Worm (Caenorhabditis elegans): ENCODE measurements around the gene lgc-16.

- TF ChIP-seq xnd-1 (tag; optimal IDR thresholded peaks at IDR 0.05), result no peak
- no peak for TF ChIP-seq F10E7.11 (tag; optimal IDR thresholded peaks at IDR 0.05)
- TF ChIP-seq madf-8 (GFP tag; conservative IDR thresholded peaks at IDR 0.05), result no peak
- no peak for TF ChIP-seq dpff-1 (tag; optimal IDR thresholded peaks at IDR 0.05)
- TF ChIP-seq F37B4.10 (GFP tag; IDR thresholded peaks at IDR 0.05), result no peak
- no peak for TF ChIP-seq atf-7 (tag; optimal IDR thresholded peaks at IDR 0.05)
- TF ChIP-seq ceh-79 (tag; optimal IDR thresholded peaks at IDR 0.05), result no peak
- TF ChIP-seq unc-62 (GFP tag; optimal IDR thresholded peaks at IDR 0.05), result no peak
- TF ChIP-seq nhr-120 (GFP tag; IDR thresholded peaks at IDR 0.05), result no peak
- no peak for TF ChIP-seq nfya-1 (tag; optimal IDR thresholded peaks at IDR 0.05; ENCODE audit: borderline replicate concordance, insufficient read depth)
- TF ChIP-seq nhr-27 (tag; optimal IDR thresholded peaks at IDR 0.05), result no peak
- TF ChIP-seq F39B2.1 (GFP tag; IDR thresholded peaks at IDR 0.05), result no peak
- TF ChIP-seq lin-54 (GFP tag; optimal IDR thresholded peaks at IDR 0.05), result no peak
- TF ChIP-seq egrh-3 (GFP tag; IDR thresholded peaks at IDR 0.05), result no peak
These were observed 27.5 kb downstream of the lgc-16 start for ce11 chrX:12145919-12146318.

Data from whole organism, young adult.